Worm (Caenorhabditis elegans) whole organism, L4 larva: Measurements from ENCODE around the gene clec-207.

Experiments
- F10B5.3 ChIP-seq: sonication (generic microtip); optimal IDR thresholded peaks from 2 replicates; lab custom pipeline; 2016; ENCODE audit warnings: mild to moderate bottlenecking, missing genetic modification characterization, missing compliant biosample characterization
- F26F4.8 ChIP-seq: fragments of 200-800 bp; sonication (Bioruptor generic); conservative IDR thresholded peaks from 2 replicates; pipeline ENCODE4 v1.3.6; 2022; ENCODE audit warnings: missing genetic modification characterization, missing compliant biosample characterization
- F37D6.2 ChIP-seq: sonication (generic microtip); optimal IDR thresholded peaks from 2 replicates; lab custom pipeline; 2016; ENCODE audit warnings: mild to moderate bottlenecking, missing genetic modification characterization, missing compliant biosample characterization
- R02D3.7 ChIP-seq: fragments of 150-350 bp; sonication (generic microtip); optimal IDR thresholded peaks from 3 replicates; lab custom pipeline; 2014; ENCODE audit warnings: missing biosample characterization, missing genetic modification characterization
- T20F7.1 ChIP-seq: fragments of 200-800 bp; sonication (Bioruptor generic); optimal IDR thresholded peaks from 2 replicates; lab custom pipeline; 2018; ENCODE audit warnings: mild to moderate bottlenecking, missing genetic modification characterization, missing compliant biosample characterization
- ZK337.2 ChIP-seq: fragments of 200-800 bp; sonication (Bioruptor generic); IDR thresholded peaks from 2 replicates; pipeline ENCODE4 v1.3.6; 2022; ENCODE audit warnings: missing genetic modification reagents, missing genetic modification characterization, missing compliant biosample characterization
- ZK546.5 ChIP-seq, 2 experiments: sonication (generic microtip); optimal IDR thresholded peaks; 2 replicates each; lab custom pipeline; 2017; ENCODE audit warnings: missing biosample characterization in 2 of 2, missing genetic modification characterization in 2 of 2
- arid-1 ChIP-seq: fragments of 200-800 bp; sonication (Bioruptor generic); conservative IDR thresholded peaks from 2 replicates; pipeline ENCODE4 v1.3.6; 2022; ENCODE audit warnings: missing genetic modification reagents, missing genetic modification characterization, missing compliant biosample characterization
- ceh-28 ChIP-seq: fragments of 150-350 bp; optimal IDR thresholded peaks from 2 replicates; lab custom pipeline; 2014; ENCODE audit warnings: missing biosample characterization, missing genetic modification reagents, missing genetic modification characterization
- ceh-32 ChIP-seq: sonication (generic microtip); optimal IDR thresholded peaks from 2 replicates; lab custom pipeline; 2016; ENCODE audit warnings: mild to moderate bottlenecking, missing genetic modification characterization, missing compliant biosample characterization; ENCODE audit not compliant: poor library complexity
- ceh-62 ChIP-seq: sonication (generic microtip); optimal IDR thresholded peaks from 2 replicates; lab custom pipeline; 2017; ENCODE audit warnings: missing biosample characterization, missing genetic modification characterization
- ceh-82 ChIP-seq: sonication (generic microtip); optimal IDR thresholded peaks from 2 replicates; lab custom pipeline; 2017; ENCODE audit warnings: missing biosample characterization, missing genetic modification characterization
- cey-2 ChIP-seq: sonication (generic microtip); optimal IDR thresholded peaks from 3 replicates; lab custom pipeline; 2017; ENCODE audit warnings: missing genetic modification characterization, mild to moderate bottlenecking, missing compliant biosample characterization, antibody characterized with exemption, borderline replicate concordance; ENCODE audit not compliant: insufficient read depth
- daf-12 ChIP-seq: fragments of 150-350 bp; optimal IDR thresholded peaks from 2 replicates; lab custom pipeline; 2014; ENCODE audit warnings: missing biosample characterization, missing genetic modification reagents, missing genetic modification characterization
- daf-19 ChIP-seq: fragments of 200-800 bp; sonication (Bioruptor generic); conservative IDR thresholded peaks from 2 replicates; pipeline ENCODE4 v1.3.6; 2022; ENCODE audit warnings: missing genetic modification characterization, missing compliant biosample characterization
- daf-8 ChIP-seq: fragments of 200-800 bp; sonication (Bioruptor generic); IDR thresholded peaks from 2 replicates; pipeline ENCODE4 v1.3.6; 2022; ENCODE audit warnings: missing genetic modification characterization, missing compliant biosample characterization
- dmd-9 ChIP-seq: fragments of 200-800 bp; sonication (Bioruptor generic); IDR thresholded peaks from 2 replicates; pipeline ENCODE4 v1.3.6; 2022; ENCODE audit warnings: missing genetic modification reagents, missing genetic modification characterization, missing compliant biosample characterization
- dpl-1 ChIP-seq: fragments of 150-350 bp; optimal IDR thresholded peaks from 2 replicates; lab custom pipeline; 2014; ENCODE audit warnings: missing biosample characterization, missing genetic modification reagents, missing genetic modification characterization
- egl-27 ChIP-seq: sonication (generic microtip); optimal IDR thresholded peaks from 3 replicates; lab custom pipeline; 2017; ENCODE audit warnings: missing biosample characterization, missing genetic modification reagents, missing genetic modification characterization
- egl-43 ChIP-seq: fragments of 200-800 bp; sonication (Bioruptor generic); IDR thresholded peaks from 2 replicates; pipeline ENCODE4 v1.3.6; 2022; ENCODE audit warnings: missing genetic modification reagents, missing genetic modification characterization, missing compliant biosample characterization
- hif-1 ChIP-seq, 2 experiments: sonication (generic microtip); optimal IDR thresholded peaks; 2 replicates each; lab custom pipeline; 2016 to 2017; ENCODE audit warnings: missing compliant biosample characterization in 2 of 2, missing genetic modification characterization in 2 of 2, missing genetic modification reagents in 2 of 2, missing genotype in 2 of 2, mild to moderate bottlenecking in 1 of 2
- hlh-30 ChIP-seq: sonication (generic microtip); optimal IDR thresholded peaks from 2 replicates; lab custom pipeline; 2017; ENCODE audit warnings: antibody characterized with exemption, mild to moderate bottlenecking, missing genetic modification characterization, missing compliant biosample characterization; ENCODE audit not compliant: insufficient read depth
- lin-13 ChIP-seq: fragments of 150-350 bp; optimal IDR thresholded peaks from 2 replicates; lab custom pipeline; 2014; ENCODE audit warnings: missing biosample characterization, missing genetic modification reagents, missing genetic modification characterization
- lin-15B ChIP-seq: fragments of 150-350 bp; sonication (generic microtip); optimal IDR thresholded peaks from 3 replicates; lab custom pipeline; 2014; ENCODE audit warnings: missing biosample characterization, missing genetic modification characterization
- lin-29 ChIP-seq: fragments of 200-800 bp; sonication (Bioruptor generic); IDR thresholded peaks from 2 replicates; pipeline ENCODE4 v1.3.6; 2022; ENCODE audit warnings: missing genetic modification reagents, missing genetic modification characterization, missing compliant biosample characterization
- lin-38 ChIP-seq: fragments of 200-800 bp; sonication (Bioruptor generic); IDR thresholded peaks from 2 replicates; pipeline ENCODE4 v1.3.6; 2022; ENCODE audit warnings: missing genetic modification reagents, missing genetic modification characterization, missing compliant biosample characterization
- lin-39 ChIP-seq: fragments of 150-350 bp; optimal IDR thresholded peaks from 2 replicates; lab custom pipeline; 2014; ENCODE audit warnings: missing biosample characterization, missing genetic modification reagents, missing genetic modification characterization
- madf-9 ChIP-seq: fragments of 200-800 bp; sonication (Bioruptor generic); conservative IDR thresholded peaks from 2 replicates; pipeline ENCODE4 v1.3.6; 2022; ENCODE audit warnings: missing genetic modification reagents, missing genetic modification characterization, missing compliant biosample characterization
- mdt-29 ChIP-seq: fragments of 200-800 bp; sonication (Bioruptor generic); IDR thresholded peaks from 2 replicates; pipeline ENCODE4 v1.3.6; 2022; ENCODE audit warnings: missing genetic modification reagents, missing genetic modification characterization, missing compliant biosample characterization
- nhr-102 ChIP-seq: sonication (generic microtip); optimal IDR thresholded peaks from 2 replicates; lab custom pipeline; 2016; ENCODE audit warnings: mild to moderate bottlenecking, missing genetic modification characterization, moderate library complexity, missing compliant biosample characterization
- nhr-111 ChIP-seq: fragments of 200-800 bp; sonication (Bioruptor generic); optimal IDR thresholded peaks from 2 replicates; lab custom pipeline; 2018; ENCODE audit warnings: mild to moderate bottlenecking, missing genetic modification characterization, missing compliant biosample characterization
- nhr-237 ChIP-seq: sonication (generic microtip); optimal IDR thresholded peaks from 2 replicates; lab custom pipeline; 2017; ENCODE audit warnings: missing biosample characterization, missing genetic modification characterization
- nhr-25 ChIP-seq: sonication (generic microtip); optimal IDR thresholded peaks from 2 replicates; lab custom pipeline; 2017; ENCODE audit warnings: missing genetic modification characterization, mild to moderate bottlenecking, missing compliant biosample characterization, antibody characterized with exemption, moderate library complexity, borderline replicate concordance; ENCODE audit not compliant: insufficient read depth
- nhr-41 ChIP-seq: fragments of 200-800 bp; sonication (Bioruptor generic); IDR thresholded peaks from 2 replicates; pipeline ENCODE4 v1.3.6; 2022; ENCODE audit warnings: missing genetic modification reagents, missing genetic modification characterization, missing compliant biosample characterization
- nhr-42 ChIP-seq: fragments of 200-800 bp; sonication (Bioruptor generic); IDR thresholded peaks from 2 replicates; pipeline ENCODE4 v1.3.6; 2022; ENCODE audit warnings: missing genetic modification characterization, missing compliant biosample characterization
- nhr-48 ChIP-seq: sonication (generic microtip); optimal IDR thresholded peaks from 2 replicates; lab custom pipeline; 2016; ENCODE audit warnings: mild to moderate bottlenecking, missing genetic modification characterization, missing compliant biosample characterization
- nhr-6 ChIP-seq: fragments of 150-350 bp; optimal IDR thresholded peaks from 2 replicates; lab custom pipeline; 2014; ENCODE audit warnings: missing biosample characterization, missing genetic modification characterization
- nhr-77 ChIP-seq: fragments of 150-350 bp; optimal IDR thresholded peaks from 2 replicates; lab custom pipeline; 2014; ENCODE audit warnings: missing biosample characterization, missing genetic modification characterization
- php-3 ChIP-seq: fragments of 200-800 bp; sonication (Bioruptor generic); IDR thresholded peaks from 2 replicates; pipeline ENCODE4 v1.3.6; 2022; ENCODE audit warnings: missing genetic modification reagents, missing genetic modification characterization, missing compliant biosample characterization
- pqm-1 ChIP-seq: sonication (generic microtip); optimal IDR thresholded peaks from 2 replicates; lab custom pipeline; 2017; ENCODE audit warnings: missing biosample characterization, missing genetic modification characterization
- saeg-2 ChIP-seq: fragments of 200-800 bp; sonication (Bioruptor generic); IDR thresholded peaks from 2 replicates; pipeline ENCODE4 v1.3.6; 2022; ENCODE audit warnings: missing genetic modification reagents, missing genetic modification characterization, missing compliant biosample characterization
- sdz-12 ChIP-seq: fragments of 200-800 bp; sonication (Bioruptor generic); optimal IDR thresholded peaks from 2 replicates; lab custom pipeline; 2018; ENCODE audit warnings: mild to moderate bottlenecking, missing genetic modification characterization, missing compliant biosample characterization
- set-16 ChIP-seq: fragments of 200-800 bp; sonication (Bioruptor generic); IDR thresholded peaks from 2 replicates; pipeline ENCODE4 v1.3.6; 2022; ENCODE audit warnings: missing genetic modification reagents, missing genetic modification characterization, missing compliant biosample characterization
- snpc-1.2 ChIP-seq: fragments of 200-800 bp; sonication (Bioruptor generic); IDR thresholded peaks from 2 replicates; pipeline ENCODE4 v1.3.6; 2022; ENCODE audit warnings: missing genetic modification reagents, missing genetic modification characterization, missing compliant biosample characterization
- unc-39 ChIP-seq: sonication (generic microtip); optimal IDR thresholded peaks from 2 replicates; lab custom pipeline; 2017; ENCODE audit warnings: missing biosample characterization, missing genetic modification characterization
- vab-7 ChIP-seq: fragments of 200-800 bp; sonication (Bioruptor generic); IDR thresholded peaks from 2 replicates; pipeline ENCODE4 v1.3.6; 2022; ENCODE audit warnings: missing genetic modification reagents, missing genetic modification characterization, missing compliant biosample characterization
- zag-1 ChIP-seq: fragments of 150-350 bp; optimal IDR thresholded peaks from 2 replicates; lab custom pipeline; 2014; ENCODE audit warnings: missing biosample characterization, missing genetic modification characterization
- zip-11 ChIP-seq: fragments of 200-800 bp; sonication (Bioruptor generic); IDR thresholded peaks from 2 replicates; pipeline ENCODE4 v1.3.6; 2022; ENCODE audit warnings: missing genetic modification characterization, missing compliant biosample characterization
- ztf-11 ChIP-seq: fragments of 150-350 bp; optimal IDR thresholded peaks from 2 replicates; lab custom pipeline; 2014; ENCODE audit warnings: missing biosample characterization, missing genetic modification characterization
- ztf-7 ChIP-seq: fragments of 150-350 bp; optimal IDR thresholded peaks from 2 replicates; lab custom pipeline; 2014; ENCODE audit warnings: missing biosample characterization, missing genetic modification characterization

clec-207 gene

ce11 chrV:2126996-2127585, 31.2 kb downstream of the clec-207 start, which contains the start of gene ldp-1 (continued):
- TF ChIP-seq pqm-1 (tag; lab: Kevin White, UChicago) (no peak), daf-8 (GFP tag; lab: Robert Waterston, UW) (no peak), lin-29 (GFP tag; lab: Robert Waterston, UW) (no peak), F37D6.2 (tag; lab: Kevin White, UChicago) (no peak), vab-7 (GFP tag; lab: Robert Waterston, UW) (no peak), sdz-12 (GFP tag; lab: Kevin White, UChicago) (no peak), ZK337.2 (peak; percentile 78), lin-39 (tag; lab: Kevin White, UChicago) (no peak), nhr-77 (tag; lab: Kevin White, UChicago) (no peak), T20F7.1 (GFP tag; lab: Kevin White, UChicago) (no peak), ceh-32 (tag; lab: Kevin White, UChicago) (no peak), set-16 (GFP tag; lab: Robert Waterston, UW) (no peak), mdt-29 (no peak), cey-2 (tag; lab: Kevin White, UChicago) (no peak), ceh-28 (tag; lab: Kevin White, UChicago) (no peak), nhr-25 (no peak), F26F4.8 (GFP tag; lab: Robert Waterston, UW) (no peak), ZK546.5 (tag; optimal IDR thresholded peaks at IDR 0.05; lab: Kevin White, UChicago) (no peak), nhr-48 (tag; lab: Kevin White, UChicago) (no peak), ceh-62 (tag; lab: Kevin White, UChicago) (no peak), egl-43 (GFP tag; lab: Robert Waterston, UW) (no peak), egl-27 (tag; lab: Kevin White, UChicago) (no peak), arid-1 (GFP tag; lab: Robert Waterston, UW) (no peak), zag-1 (tag; lab: Kevin White, UChicago) (no peak), php-3 (GFP tag; lab: Robert Waterston, UW) (no peak), lin-38 (GFP tag; lab: Robert Waterston, UW) (peak; percentile 64), hif-1 (tag; optimal IDR thresholded peaks at IDR 0.05; lab: Kevin White, UChicago) (peak in 1 of 2 experiments; percentile 78), nhr-41 (no peak), nhr-237 (no peak), daf-19 (GFP tag; lab: Robert Waterston, UW) (no peak), snpc-1.2 (no peak), lin-13 (GFP tag; lab: Kevin White, UChicago) (no peak), zip-11 (GFP tag; lab: Robert Waterston, UW) (no peak), R02D3.7 (tag; lab: Kevin White, UChicago) (no peak), hlh-30 (tag; lab: Kevin White, UChicago) (no peak), saeg-2 (GFP tag; lab: Robert Waterston, UW) (no peak), unc-39 (tag; lab: Kevin White, UChicago) (no peak), nhr-102 (tag; lab: Kevin White, UChicago) (no peak), ztf-7 (tag; lab: Kevin White, UChicago) (no peak), ceh-82 (tag; lab: Kevin White, UChicago) (no peak), dmd-9 (GFP tag; lab: Robert Waterston, UW) (peak; percentile 78), madf-9 (GFP tag; lab: Robert Waterston, UW) (0 out of 2 replicates have a peak, but pooled peaks have one; percentile 26), nhr-42 (GFP tag; lab: Robert Waterston, UW) (no peak), dpl-1 (GFP tag; lab: Kevin White, UChicago) (peak; percentile 94), lin-15B (tag; lab: Kevin White, UChicago) (no peak), F10B5.3 (no peak), nhr-6 (tag; lab: Kevin White, UChicago) (no peak), daf-12 (tag; lab: Kevin White, UChicago) (no peak), nhr-111 (no peak), ztf-11 (tag; lab: Kevin White, UChicago) (no peak)
